Worm (Caenorhabditis elegans): Measurements from ENCODE around the gene C39D10.2.

DNA sequence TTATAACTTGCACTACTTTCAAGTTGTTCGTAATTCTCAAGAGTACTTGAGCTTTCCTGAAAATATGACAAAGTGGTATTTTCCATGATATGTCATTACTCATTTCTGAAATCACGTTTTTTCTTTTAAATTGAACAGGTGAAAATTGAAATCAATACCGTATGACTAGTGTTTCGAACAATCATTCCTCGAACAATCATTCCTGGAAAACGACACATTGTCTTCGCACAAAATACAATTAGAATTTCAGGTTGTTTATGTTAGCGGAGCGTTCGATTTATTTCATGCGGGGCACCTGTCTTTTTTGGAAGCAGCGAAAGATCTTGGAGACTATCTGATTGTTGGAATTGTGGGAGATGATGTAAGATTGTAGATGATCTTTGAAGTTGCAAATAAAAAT lies 2.8 kb upstream of the C39D10.2 start:
- TF ChIP-seq flt-1 (GFP tag; IDR thresholded peaks at IDR 0.05) (no peak), ceh-13 (GFP tag; optimal IDR thresholded peaks at IDR 0.05) (no peak), ama-1 (optimal IDR thresholded peaks at IDR 0.05) (no peak), aly-1 (tag; optimal IDR thresholded peaks at IDR 0.05) (no peak)

Measured in whole organism, early embryonic.